Fruit fly (Drosophila melanogaster) Kc167 (cell line): ENCODE data around the gene CG17362.

Experiments
- Myc ChIP-seq: fragments of >200 bp; optimal IDR thresholded peaks from 2 replicates; lab custom pipeline; 2017; ENCODE audit warnings: missing external identifiers
- Sin3A ChIP-seq: fragments of >200 bp; optimal IDR thresholded peaks from 2 replicates; lab custom pipeline; 2018; ENCODE audit warnings: missing external identifiers
- h ChIP-seq: fragments of >200 bp; optimal IDR thresholded peaks from 3 replicates; lab custom pipeline; 2018; ENCODE audit warnings: missing external identifiers
- insv ChIP-seq: fragments of >200 bp; optimal IDR thresholded peaks from 3 replicates; lab custom pipeline; 2018; ENCODE audit warnings: missing external identifiers
- psq ChIP-seq: fragments of >200 bp; optimal IDR thresholded peaks from 2 replicates; lab custom pipeline; 2017; ENCODE audit warnings: missing external identifiers
- ttk ChIP-seq: sonication (Bioruptor generic); optimal IDR thresholded peaks from 2 replicates; lab custom pipeline; 2017; ENCODE audit warnings: missing external identifiers

DNA sequence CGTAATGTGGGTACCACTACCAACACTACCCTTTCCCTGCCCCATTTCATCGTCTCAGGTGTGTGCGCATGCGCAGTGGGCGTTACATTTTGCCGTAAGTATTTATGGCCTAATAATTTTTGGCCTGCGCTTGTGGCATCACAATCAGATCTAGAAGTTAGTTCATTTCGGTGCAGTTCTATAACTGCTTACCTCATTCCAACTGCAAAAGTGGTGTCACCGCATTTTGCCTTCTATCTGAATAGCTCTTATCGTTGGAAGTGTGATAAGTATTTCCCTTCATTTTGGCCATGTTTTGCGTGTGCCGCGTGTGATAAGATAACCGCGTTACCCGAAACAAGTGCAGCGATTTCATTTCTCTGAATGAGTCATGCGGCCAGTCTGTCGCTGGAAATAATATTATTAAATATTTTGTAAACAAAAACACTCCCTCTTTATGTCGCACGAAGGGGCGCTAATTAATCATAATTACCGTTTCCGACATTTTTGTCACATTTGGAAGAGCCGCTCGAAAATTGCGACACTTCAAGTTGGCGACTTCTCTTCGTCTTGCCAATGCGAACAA lies 33.9 kb upstream of the CG17362 start:
- TF ChIP-seq insv (lab: Kevin White, UChicago) (no peak), Myc (no peak), psq (lab: Kevin White, UChicago) (no peak), ttk (lab: Kevin White, UChicago) (no peak), h (lab: Kevin White, UChicago) (no peak), Sin3A (lab: Kevin White, UChicago) (no peak)
